Worm (Caenorhabditis elegans) whole organism, L3 larva: ENCODE data around the gene ctsa-4.2.

Source experiments
- R02D3.7 ChIP-seq: fragments of 150-350 bp; optimal IDR thresholded peaks from 2 replicates; lab custom pipeline; 2014; ENCODE audit warnings: missing biosample characterization, missing genetic modification characterization
- egl-27 ChIP-seq: sonication (generic microtip); optimal IDR thresholded peaks from 4 replicates; lab custom pipeline; 2017; ENCODE audit warnings: missing biosample characterization, missing genetic modification reagents, missing genetic modification characterization
- elt-2 ChIP-seq: sonication (generic microtip); optimal IDR thresholded peaks from 2 replicates; lab custom pipeline; 2016; ENCODE audit warnings: missing genetic modification reagents, mild to moderate bottlenecking, missing genetic modification characterization, missing compliant biosample characterization
- elt-3 ChIP-seq, 3 experiments: fragments of 150-350 bp in 1 of 3; sonication (generic microtip) in 2 of 3; optimal IDR thresholded peaks; 2 replicates in 2 of 3; 4 replicates in 1 of 3; lab custom pipeline; 2014 to 2017; ENCODE audit warnings: missing biosample characterization in 3 of 3, missing genetic modification characterization in 3 of 3
- lin-15B ChIP-seq: fragments of 150-350 bp; optimal IDR thresholded peaks from 2 replicates; lab custom pipeline; 2014; ENCODE audit warnings: missing biosample characterization, missing genetic modification characterization
- mml-1 ChIP-seq: fragments of 150-350 bp; sonication (generic microtip); optimal IDR thresholded peaks from 3 replicates; lab custom pipeline; 2014; ENCODE audit warnings: missing biosample characterization, missing genetic modification characterization
- nhr-28 ChIP-seq: fragments of 150-350 bp; optimal IDR thresholded peaks from 2 replicates; lab custom pipeline; 2014; ENCODE audit warnings: missing biosample characterization, missing genetic modification characterization
- pqm-1 ChIP-seq: fragments of 150-350 bp; optimal IDR thresholded peaks from 2 replicates; lab custom pipeline; 2017; ENCODE audit warnings: missing biosample characterization, missing genetic modification characterization, inconsistent platforms
- tbx-2 ChIP-seq: sonication (generic microtip); optimal IDR thresholded peaks from 2 replicates; lab custom pipeline; 2016; ENCODE audit warnings: mild to moderate bottlenecking, missing genetic modification characterization, missing compliant biosample characterization

DNA sequence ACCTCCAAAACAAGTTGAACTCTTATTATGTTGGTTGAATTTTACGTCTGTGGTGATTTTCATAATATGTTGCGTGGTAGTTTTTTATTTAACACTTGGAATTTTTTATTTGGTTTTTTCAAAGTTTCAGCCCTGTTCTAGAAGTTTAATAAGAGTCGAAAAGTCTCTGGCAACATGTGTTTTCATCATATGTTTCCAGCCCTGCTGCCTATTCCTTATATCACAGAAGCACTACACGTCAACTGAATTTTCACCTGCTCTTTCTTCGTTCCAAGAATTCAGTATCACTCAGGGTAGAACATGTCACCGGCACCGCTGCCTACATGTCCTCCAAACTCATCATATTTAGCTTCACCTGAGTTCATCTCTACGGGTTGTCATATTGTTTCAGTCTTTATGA lies 1.8 kb upstream of the ctsa-4.2 start, which contains the start of gene srh-40:
- TF ChIP-seq pqm-1 (no peak), tbx-2 (tag; lab: Kevin White, UChicago) (no peak), lin-15B (tag; lab: Kevin White, UChicago) (no peak), R02D3.7 (tag; lab: Kevin White, UChicago) (no peak), elt-2 (no peak), nhr-28 (tag; lab: Kevin White, UChicago) (no peak), elt-3 (tag; optimal IDR thresholded peaks at IDR 0.05; lab: Kevin White, UChicago) (no peak), egl-27 (tag; lab: Kevin White, UChicago) (no peak), mml-1 (no peak)
